Worm (Caenorhabditis elegans) whole organism, early embryonic: ENCODE measurements around the gene dph-2.

Source experiments
- aly-1 ChIP-seq: sonication (generic microtip); optimal IDR thresholded peaks from 2 replicates; lab custom pipeline; 2016; ENCODE audit warnings: missing genetic modification characterization, missing compliant biosample characterization
- ama-1 ChIP-seq: fragments of 150-350 bp; optimal IDR thresholded peaks from 2 replicates; lab custom pipeline; 2014
- ceh-36 ChIP-seq: sonication (generic microtip); optimal IDR thresholded peaks from 2 replicates; lab custom pipeline; 2016; ENCODE audit warnings: missing genetic modification characterization, inconsistent platforms, missing compliant biosample characterization
- ets-7 ChIP-seq: sonication (generic microtip); optimal IDR thresholded peaks from 2 replicates; lab custom pipeline; 2016; ENCODE audit warnings: missing genotype, missing genetic modification characterization, missing compliant biosample characterization
- flt-1 ChIP-seq: fragments of 200-800 bp; sonication (Bioruptor generic); IDR thresholded peaks from 2 replicates; pipeline ENCODE4 v1.3.6; 2022; ENCODE audit warnings: missing genetic modification characterization, missing compliant biosample characterization
- hmbx-1 ChIP-seq: sonication (generic microtip); optimal IDR thresholded peaks from 2 replicates; lab custom pipeline; 2016; ENCODE audit warnings: mild to moderate bottlenecking, missing genetic modification characterization, missing compliant biosample characterization
- pes-1 ChIP-seq: fragments of 200-800 bp; sonication (Bioruptor generic); IDR thresholded peaks from 2 replicates; pipeline ENCODE4 v1.3.6; 2022; ENCODE audit warnings: missing genetic modification reagents, missing genetic modification characterization, missing compliant biosample characterization
- sea-1 ChIP-seq: fragments of 200-800 bp; sonication (Bioruptor generic); conservative IDR thresholded peaks from 2 replicates; pipeline ENCODE4 v1.3.6; 2022; ENCODE audit warnings: missing genetic modification characterization, missing compliant biosample characterization
- tbx-11 ChIP-seq: fragments of 200-800 bp; sonication (Bioruptor generic); IDR thresholded peaks from 2 replicates; pipeline ENCODE4 v1.3.6; 2022; ENCODE audit warnings: missing genetic modification characterization, missing compliant biosample characterization

DNA sequence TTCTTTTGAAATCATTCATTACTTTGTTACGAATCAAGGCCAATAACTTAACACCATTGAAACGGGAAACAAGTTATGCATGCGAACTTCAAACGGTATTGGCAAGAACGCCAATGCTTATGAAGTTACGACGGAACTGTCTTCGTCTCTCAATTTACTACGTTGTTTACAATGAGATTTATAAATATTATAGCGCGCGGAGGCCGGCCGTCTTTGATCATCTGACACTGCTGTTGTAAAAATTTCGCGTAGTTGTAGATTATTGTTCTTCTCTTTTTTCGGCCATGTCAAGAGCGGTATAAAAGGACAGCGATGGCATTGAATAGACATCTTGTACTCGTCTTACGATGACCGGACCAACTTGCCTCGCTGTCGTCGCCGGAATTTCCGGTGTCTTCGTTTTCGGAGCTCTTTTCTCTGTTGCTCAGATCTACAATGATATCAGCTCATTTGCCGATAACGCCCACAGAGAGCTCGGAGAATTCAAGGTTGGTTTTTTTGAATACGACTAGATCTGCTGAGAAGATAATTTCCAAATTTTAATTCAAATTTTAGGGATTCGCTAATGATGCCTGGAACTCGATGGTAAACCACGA, 9.4 kb downstream of the dph-2 start, which contains the start of gene col-39:
- TF ChIP-seq hmbx-1 (tag; lab: Kevin White, UChicago) (no peak), tbx-11 (GFP tag; lab: Robert Waterston, UW) (no peak), ama-1 (lab: Kevin White, UChicago) (no peak), flt-1 (no peak), aly-1 (tag; lab: Kevin White, UChicago) (no peak), sea-1 (no peak), pes-1 (no peak), ets-7 (no peak), ceh-36 (tag; lab: Kevin White, UChicago) (no peak)
